Worm (Caenorhabditis elegans): ENCODE data around the gene cyd-1.
"Not testable (repeated sequence)": the region's sequence is repeated elsewhere in the genome, so short reads cannot be mapped to it uniquely, and the experiment has no call there.

DNA sequence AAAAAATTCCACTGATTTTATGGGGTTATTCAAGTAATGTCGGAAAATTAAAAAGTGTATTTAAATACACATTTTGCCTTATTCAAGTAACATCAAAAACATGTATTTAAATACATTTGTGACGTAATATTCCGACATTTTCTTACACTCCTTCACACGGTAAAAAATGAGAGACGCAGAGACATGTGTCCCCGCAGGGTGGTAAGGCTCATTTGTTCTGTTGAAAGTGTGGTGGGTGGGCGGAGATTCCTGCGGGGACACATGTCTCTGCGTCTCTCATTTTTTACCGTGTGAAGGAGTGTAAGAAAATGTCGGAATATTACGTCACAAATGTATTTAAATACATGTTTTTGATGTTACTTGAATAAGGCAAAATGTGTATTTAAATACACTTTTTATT lies 36.0 kb downstream of the cyd-1 start:
- TF ChIP-seq snpc-4 (tag; optimal IDR thresholded peaks at IDR 0.05); aly-2 (tag; optimal IDR thresholded peaks at IDR 0.05); skn-1 (tag; optimal IDR thresholded peaks at IDR 0.05); unc-62 (GFP tag; optimal IDR thresholded peaks at IDR 0.05); ama-1 (optimal IDR thresholded peaks at IDR 0.05); elt-1 (tag; optimal IDR thresholded peaks at IDR 0.05); nhr-237 (tag; optimal IDR thresholded peaks at IDR 0.05); egl-27 (tag; optimal IDR thresholded peaks at IDR 0.05); nhr-12 (tag; optimal IDR thresholded peaks at IDR 0.05); ztf-4 (tag; optimal IDR thresholded peaks at IDR 0.05): not testable (repeated sequence)
- TF ChIP-seq nhr-25 (tag; optimal IDR thresholded peaks at IDR 0.05), result peak; percentile 47
